Fruit fly (Drosophila melanogaster) whole organism, embryonic: ENCODE data around the gene CG3032.

Experiments
- Abd-B ChIP-seq: fragments of 200-800 bp; sonication (Bioruptor generic); optimal IDR thresholded peaks from 2 replicates; lab custom pipeline; 2018; ENCODE audit warnings: missing biosample characterization, mild to moderate bottlenecking, missing genetic modification characterization, moderate library complexity
- Adf1 ChIP-seq: fragments of 200-800 bp; sonication (Bioruptor generic); IDR thresholded peaks from 2 replicates; pipeline ENCODE4 v1.3.6; 2022; ENCODE audit warnings: missing biosample characterization, missing genetic modification characterization
- CG10147 ChIP-seq: fragments of 200-800 bp; sonication (Bioruptor generic); optimal IDR thresholded peaks from 2 replicates; lab custom pipeline; 2019; ENCODE audit warnings: missing biosample characterization, mild to moderate bottlenecking, missing genetic modification characterization, moderate library complexity
- CG10462 ChIP-seq: fragments of 200-800 bp; sonication (Bioruptor generic); optimal IDR thresholded peaks from 2 replicates; lab custom pipeline; 2016; ENCODE audit warnings: missing biosample characterization, missing genetic modification characterization
- CG10654 ChIP-seq: fragments of 200-800 bp; sonication (Bioruptor generic); optimal IDR thresholded peaks from 2 replicates; lab custom pipeline; 2016; ENCODE audit warnings: missing biosample characterization, missing genetic modification characterization
- CG11085 ChIP-seq: fragments of 200-800 bp; sonication (Bioruptor generic); IDR thresholded peaks from 2 replicates; pipeline ENCODE4 v1.3.6; 2022; ENCODE audit warnings: missing biosample characterization, missing genetic modification characterization
- CG11695 ChIP-seq: fragments of 200-800 bp; sonication (Bioruptor generic); IDR thresholded peaks from 3 replicates; pipeline ENCODE4 v1.3.6; 2022; ENCODE audit warnings: missing biosample characterization, missing genetic modification characterization
- CG12219 ChIP-seq: fragments of 200-800 bp; sonication (Bioruptor generic); optimal IDR thresholded peaks from 3 replicates; lab custom pipeline; 2018; ENCODE audit warnings: missing biosample characterization, mild to moderate bottlenecking, missing genetic modification characterization
- CG15073 ChIP-seq: fragments of 200-800 bp; sonication (Bioruptor generic); optimal IDR thresholded peaks from 2 replicates; lab custom pipeline; 2016; ENCODE audit warnings: missing biosample characterization, missing genetic modification characterization
- CG15479 ChIP-seq: fragments of 200-800 bp; sonication (Bioruptor generic); optimal IDR thresholded peaks from 3 replicates; lab custom pipeline; 2019; ENCODE audit warnings: missing biosample characterization, mild to moderate bottlenecking, missing genetic modification characterization, moderate library complexity
- CG15696 ChIP-seq: fragments of 200-800 bp; sonication (Bioruptor generic); optimal IDR thresholded peaks from 2 replicates; lab custom pipeline; 2019; ENCODE audit warnings: missing biosample characterization, mild to moderate bottlenecking, missing genetic modification characterization, moderate library complexity
- CG1832 ChIP-seq: fragments of 200-800 bp; sonication (Bioruptor generic); optimal IDR thresholded peaks from 2 replicates; lab custom pipeline; 2017; ENCODE audit warnings: missing biosample characterization, mild to moderate bottlenecking, missing genetic modification characterization, inconsistent platforms
- CG18764 ChIP-seq: fragments of 200-800 bp; sonication (Bioruptor generic); optimal IDR thresholded peaks from 3 replicates; lab custom pipeline; 2016; ENCODE audit warnings: missing biosample characterization, missing genetic modification characterization
- CG30431 ChIP-seq: fragments of 200-800 bp; sonication (Bioruptor generic); optimal IDR thresholded peaks from 2 replicates; lab custom pipeline; 2017; ENCODE audit warnings: missing biosample characterization, missing genetic modification characterization
- CG31441 ChIP-seq: fragments of 200-800 bp; sonication (Bioruptor generic); IDR thresholded peaks from 2 replicates; pipeline ENCODE4 v1.3.6; 2022; ENCODE audit warnings: missing biosample characterization, missing genetic modification characterization
- CG3163 ChIP-seq: fragments of 200-800 bp; sonication (Bioruptor generic); optimal IDR thresholded peaks from 3 replicates; lab custom pipeline; 2016; ENCODE audit warnings: missing biosample characterization, missing genetic modification characterization
- CG3281 ChIP-seq: fragments of 200-800 bp; sonication (Bioruptor generic); optimal IDR thresholded peaks from 3 replicates; lab custom pipeline; 2017; ENCODE audit warnings: missing biosample characterization, mild to moderate bottlenecking, missing genetic modification characterization
- CG33557 ChIP-seq: fragments of 200-800 bp; sonication (Bioruptor generic); optimal IDR thresholded peaks from 2 replicates; lab custom pipeline; 2019; ENCODE audit warnings: missing biosample characterization, mild to moderate bottlenecking, missing genetic modification characterization, moderate library complexity
- CG3847 ChIP-seq: fragments of 200-800 bp; sonication (Bioruptor generic); IDR thresholded peaks from 2 replicates; pipeline ENCODE4 v1.3.6; 2022; ENCODE audit warnings: missing biosample characterization, missing genetic modification characterization
- CG42726 ChIP-seq: fragments of 200-800 bp; sonication (Bioruptor generic); IDR thresholded peaks from 2 replicates; pipeline ENCODE4 v1.3.6; 2022; ENCODE audit warnings: missing biosample characterization, missing genetic modification characterization; ENCODE audit not compliant: partially characterized antibody
- CG4282 ChIP-seq: fragments of 200-800 bp; sonication (Bioruptor generic); optimal IDR thresholded peaks from 2 replicates; lab custom pipeline; 2016; ENCODE audit warnings: missing biosample characterization, missing genetic modification characterization
- CG4424 ChIP-seq: fragments of 200-800 bp; sonication (Bioruptor generic); optimal IDR thresholded peaks from 3 replicates; lab custom pipeline; 2016; ENCODE audit warnings: missing biosample characterization, missing genetic modification characterization
- CG5180 ChIP-seq: fragments of 200-800 bp; sonication (Bioruptor generic); optimal IDR thresholded peaks from 3 replicates; lab custom pipeline; 2017; ENCODE audit warnings: missing biosample characterization, missing genetic modification characterization, mild to moderate bottlenecking, moderate library complexity, missing genetic modification reagents
- CG6689 ChIP-seq: fragments of 200-800 bp; sonication (Bioruptor generic); IDR thresholded peaks from 2 replicates; pipeline ENCODE4 v1.3.6; 2022; ENCODE audit warnings: missing biosample characterization, missing genetic modification characterization
- CG7372 ChIP-seq: fragments of 200-800 bp; sonication (Bioruptor generic); IDR thresholded peaks from 2 replicates; pipeline ENCODE4 v1.3.6; 2022; ENCODE audit warnings: missing biosample characterization, missing genetic modification characterization
- CG7839 ChIP-seq: fragments of 200-800 bp; sonication (Bioruptor generic); optimal IDR thresholded peaks from 3 replicates; lab custom pipeline; 2018; ENCODE audit warnings: missing biosample characterization, mild to moderate bottlenecking, missing genetic modification characterization, moderate library complexity
- CkIIα-i1 ChIP-seq: fragments of 200-800 bp; sonication (Bioruptor generic); IDR thresholded peaks from 2 replicates; pipeline ENCODE4 v1.3.6; 2022; ENCODE audit warnings: missing biosample characterization, missing genetic modification characterization
- Doc2 ChIP-seq: fragments of 200-800 bp; sonication (Bioruptor generic); IDR thresholded peaks from 2 replicates; pipeline ENCODE4 v1.3.6; 2022; ENCODE audit warnings: missing biosample characterization, missing genetic modification characterization
- Fer2 ChIP-seq: fragments of 200-800 bp; sonication (Bioruptor generic); optimal IDR thresholded peaks from 2 replicates; lab custom pipeline; 2018; ENCODE audit warnings: missing biosample characterization, mild to moderate bottlenecking, missing genetic modification characterization, moderate library complexity
- HLH54F ChIP-seq: fragments of 200-800 bp; sonication (Bioruptor generic); optimal IDR thresholded peaks from 3 replicates; lab custom pipeline; 2016; ENCODE audit warnings: missing biosample characterization, missing genetic modification characterization
- HLHmδ ChIP-seq: fragments of 200-800 bp; sonication (Bioruptor generic); optimal IDR thresholded peaks from 2 replicates; lab custom pipeline; 2018; ENCODE audit warnings: missing biosample characterization, mild to moderate bottlenecking, missing genetic modification characterization, moderate library complexity
- Hr39 ChIP-seq: fragments of >200 bp; optimal IDR thresholded peaks from 2 replicates; lab custom pipeline; 2017
- Hr78 ChIP-seq, 2 experiments: fragments of 200-800 bp in 1 of 2; fragments of >200 bp in 1 of 2; sonication (Bioruptor generic) in 1 of 2; optimal IDR thresholded peaks; 2 replicates each; lab custom pipeline; 2017 to 2019; ENCODE audit warnings: missing biosample characterization in 2 of 2, missing genetic modification characterization in 2 of 2, mild to moderate bottlenecking in 1 of 2, moderate library complexity in 1 of 2
- Med ChIP-seq: fragments of 200-800 bp; sonication (Bioruptor generic); peaks from one replicate; lab custom pipeline; 2016; ENCODE audit warnings: missing biosample characterization, missing genetic modification characterization, mild to moderate bottlenecking, inconsistent platforms, moderate library complexity
- Opbp ChIP-seq: fragments of 200-800 bp; sonication (Bioruptor generic); IDR thresholded peaks from 3 replicates; pipeline ENCODE4 v1.3.6; 2022; ENCODE audit warnings: missing biosample characterization, missing genetic modification characterization; ENCODE audit not compliant: partially characterized antibody
- ara ChIP-seq: fragments of 200-800 bp; sonication (Bioruptor generic); IDR thresholded peaks from 2 replicates; pipeline ENCODE4 v1.3.6; 2022; ENCODE audit warnings: missing biosample characterization, missing genetic modification characterization
- chif ChIP-seq, 2 experiments: fragments of 200-800 bp; sonication (Bioruptor generic); optimal IDR thresholded peaks; 3 replicates each; lab custom pipeline; 2016; ENCODE audit warnings: missing biosample characterization in 2 of 2, missing genetic modification characterization in 2 of 2
- chm ChIP-seq: fragments of 200-800 bp; sonication (Bioruptor generic); IDR thresholded peaks from 2 replicates; pipeline ENCODE4 v1.3.6; 2022; ENCODE audit warnings: missing biosample characterization, missing genetic modification characterization
- disco-r ChIP-seq: fragments of 200-800 bp; sonication (Bioruptor generic); optimal IDR thresholded peaks from 2 replicates; lab custom pipeline; 2016; ENCODE audit warnings: missing biosample characterization, missing genetic modification characterization
- grn ChIP-seq: fragments of 200-800 bp; sonication (Bioruptor generic); optimal IDR thresholded peaks from 3 replicates; lab custom pipeline; 2017; ENCODE audit warnings: missing biosample characterization, missing genetic modification characterization
- lov ChIP-seq, 2 experiments: fragments of 200-800 bp in 1 of 2; fragments of >200 bp in 1 of 2; sonication (Bioruptor generic) in 1 of 2; IDR thresholded peaks in 1 of 2; optimal IDR thresholded peaks in 1 of 2; 2 replicates in 1 of 2; 3 replicates in 1 of 2; pipeline versions ENCODE4 v1.3.6 to Lab custom; 2017 to 2022; ENCODE audit warnings: missing biosample characterization in 1 of 2, missing genetic modification characterization in 1 of 2
- mirr ChIP-seq: fragments of 200-800 bp; sonication (Bioruptor generic); optimal IDR thresholded peaks from 3 replicates; lab custom pipeline; 2018; ENCODE audit warnings: missing biosample characterization, mild to moderate bottlenecking, missing genetic modification characterization
- org-1 ChIP-seq: fragments of 200-800 bp; sonication (Bioruptor generic); optimal IDR thresholded peaks from 2 replicates; lab custom pipeline; 2017; ENCODE audit warnings: missing biosample characterization, missing genetic modification characterization
- otp ChIP-seq: fragments of 200-800 bp; sonication (Bioruptor generic); IDR thresholded peaks from 3 replicates; pipeline ENCODE4, ENCODE4 v1.3.6; 2022; ENCODE audit warnings: missing biosample characterization, missing genetic modification characterization
- ranshi ChIP-seq: fragments of 200-800 bp; sonication (Bioruptor generic); IDR thresholded peaks from 2 replicates; pipeline ENCODE4 v1.3.6; 2022; ENCODE audit warnings: missing biosample characterization, missing genetic modification characterization
- schlank ChIP-seq: fragments of 200-800 bp; sonication (Bioruptor generic); optimal IDR thresholded peaks from 2 replicates; lab custom pipeline; 2018; ENCODE audit warnings: missing biosample characterization, mild to moderate bottlenecking, missing genetic modification characterization
- slbo ChIP-seq: fragments of 200-800 bp; sonication (Bioruptor generic); IDR thresholded peaks from 2 replicates; pipeline ENCODE4 v1.3.6; 2022; ENCODE audit warnings: missing biosample characterization, missing genetic modification characterization
- usp ChIP-seq: fragments of >200 bp; optimal IDR thresholded peaks from 2 replicates; lab custom pipeline; 2017; ENCODE audit warnings: missing biosample characterization, missing genetic modification characterization

CG3032 gene

dm6 chrX:6994473-6995179 lies 19.1 kb downstream of the CG3032 start (continued):
- TF ChIP-seq Med (GFP tag; lab: Kevin White, UChicago) (peak; percentile 34), CG15696 (peak; percentile 55), CG33557 (GFP tag; lab: Kevin White, UChicago) (peak; percentile 43), schlank (tag; lab: Kevin White, UChicago) (peak; percentile 4), grn (GFP tag; lab: Kevin White, UChicago) (peak; percentile 77), CG15479 (GFP tag; lab: Kevin White, UChicago) (peak; percentile 99)

dm6 chrX:6993753-6994152 lies 19.9 kb downstream of the CG3032 start:
- TF ChIP-seq lov (optimal IDR thresholded peaks at IDR 0.05; lab: Kevin White, UChicago): no peak
- 0 out of 3 replicates have a peak, but pooled peaks have one; percentile 32 for TF ChIP-seq lov (GFP tag; IDR thresholded peaks at IDR 0.05; lab: Robert Waterston, UW)
- no peak for TF ChIP-seq HLHmδ (GFP tag; lab: Kevin White, UChicago)
- peak; percentile 52 for TF ChIP-seq CG3163 (GFP tag; lab: Kevin White, UChicago)
- peak; percentile 82; the same call in 2 of the 3 replicates for TF ChIP-seq otp
- TF ChIP-seq HLH54F (GFP tag; lab: Kevin White, UChicago): peak; percentile 67
- peak; percentile 62 for TF ChIP-seq CG3281 (GFP tag; lab: Kevin White, UChicago)
- peak; percentile 28; the same call in 1 of the 2 replicates for TF ChIP-seq Doc2 (GFP tag; lab: Robert Waterston, UW)
- TF ChIP-seq CG31441 (GFP tag; lab: Robert Waterston, UW): peak; percentile 76
- no peak for TF ChIP-seq CkIIα-i1
- peak; percentile 75 for TF ChIP-seq CG6689 (GFP tag; lab: Robert Waterston, UW)
- TF ChIP-seq usp (GFP tag; lab: Kevin White, UChicago): no peak
- TF ChIP-seq CG10147 (GFP tag; lab: Kevin White, UChicago): peak; percentile 42
- TF ChIP-seq chif (GFP tag; optimal IDR thresholded peaks at IDR 0.05; lab: Kevin White, UChicago): peak; percentile 68 to 71
- TF ChIP-seq ranshi (GFP tag; lab: Robert Waterston, UW): peak; percentile 83
- TF ChIP-seq chm: peak; percentile 77
- TF ChIP-seq Hr39 (lab: Kevin White, UChicago): no peak
- TF ChIP-seq CG4282 (GFP tag; lab: Kevin White, UChicago): peak; percentile 42
- TF ChIP-seq CG11695 (GFP tag; lab: Robert Waterston, UW): peak; percentile 74; the same call in 2 of the 3 replicates
- TF ChIP-seq Adf1 (GFP tag; lab: Robert Waterston, UW): peak; percentile 31; the same call in 1 of the 2 replicates
- TF ChIP-seq ara: peak; percentile 71
- peak; percentile 57 for TF ChIP-seq org-1 (GFP tag; lab: Kevin White, UChicago)
- peak; percentile 66 for TF ChIP-seq CG7372
- peak; percentile 52 for TF ChIP-seq CG10654 (GFP tag; lab: Kevin White, UChicago)
- peak; percentile 66 for TF ChIP-seq CG3847
- TF ChIP-seq CG4424 (GFP tag; lab: Kevin White, UChicago): peak; percentile 75
- TF ChIP-seq CG7839: peak; percentile 83
- TF ChIP-seq CG15073 (GFP tag; lab: Kevin White, UChicago): no peak
- TF ChIP-seq CG42726 (GFP tag; lab: Robert Waterston, UW): no peak
- TF ChIP-seq CG11085 (GFP tag; lab: Robert Waterston, UW): peak; percentile 63
- TF ChIP-seq CG18764 (GFP tag; lab: Kevin White, UChicago): peak; percentile 37
- TF ChIP-seq CG1832: no peak
- TF ChIP-seq Fer2 (tag; lab: Kevin White, UChicago): peak; percentile 10
- TF ChIP-seq Abd-B (GFP tag; lab: Kevin White, UChicago): peak; percentile 51
- TF ChIP-seq CG5180: peak; percentile 41
- no peak for TF ChIP-seq CG10462 (GFP tag; lab: Kevin White, UChicago)
- TF ChIP-seq mirr: no peak
- TF ChIP-seq Opbp (GFP tag; lab: Robert Waterston, UW): no peak
- no peak for TF ChIP-seq Hr78 (GFP tag; optimal IDR thresholded peaks at IDR 0.05; lab: Kevin White, UChicago)
- peak; percentile 62 for TF ChIP-seq CG12219
- TF ChIP-seq disco-r (GFP tag; lab: Kevin White, UChicago): no peak
- peak; percentile 86 for TF ChIP-seq slbo (GFP tag; lab: Robert Waterston, UW)
- TF ChIP-seq CG30431 (GFP tag; lab: Kevin White, UChicago): peak; percentile 41
